Worm (Caenorhabditis elegans) whole organism, L3 larva: ENCODE results near the gene set-31.

Experiments used
- ceh-82 ChIP-seq: fragments of 150-350 bp; optimal IDR thresholded peaks from 2 replicates; lab custom pipeline; 2014; ENCODE audit warnings: missing biosample characterization, missing genetic modification characterization
- elt-2 ChIP-seq: sonication (generic microtip); optimal IDR thresholded peaks from 2 replicates; lab custom pipeline; 2016; ENCODE audit warnings: missing genetic modification reagents, mild to moderate bottlenecking, missing genetic modification characterization, missing compliant biosample characterization
- unc-39 ChIP-seq: sonication (generic microtip); optimal IDR thresholded peaks from 4 replicates; lab custom pipeline; 2017; ENCODE audit warnings: missing biosample characterization, missing genetic modification characterization
- unc-62 ChIP-seq: fragments of 150-350 bp; sonication (generic microtip); optimal IDR thresholded peaks from 4 replicates; lab custom pipeline; 2014; ENCODE audit warnings: missing biosample characterization, missing genetic modification reagents, missing genetic modification characterization
- ztf-11 ChIP-seq: fragments of 150-350 bp; optimal IDR thresholded peaks from 2 replicates; lab custom pipeline; 2014; ENCODE audit warnings: missing biosample characterization, missing genetic modification characterization

DNA sequence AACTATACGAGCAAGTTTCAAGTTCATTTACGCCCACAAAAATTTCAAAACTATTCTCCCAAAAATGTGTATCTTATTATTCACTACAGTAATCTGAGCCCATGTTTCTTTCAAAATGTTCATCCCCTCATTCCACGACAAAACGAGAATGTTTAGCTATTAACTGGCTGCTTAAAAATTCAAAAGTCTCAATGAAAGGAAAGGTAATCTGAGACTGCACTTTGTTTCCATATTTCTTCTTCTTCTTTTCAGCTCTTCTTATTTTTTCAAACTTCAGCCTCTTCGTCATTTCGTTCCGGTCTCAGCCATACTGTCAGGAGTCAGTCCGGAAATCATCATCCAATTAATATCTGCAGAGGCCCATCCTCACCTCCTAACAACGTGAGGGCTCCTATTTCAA lies 44.9 kb upstream of the set-31 start, which contains the start of gene unc-39:
- TF ChIP-seq elt-2 (tag; lab: Kevin White, UChicago) (no peak), unc-39 (tag; lab: Kevin White, UChicago) (no peak), ztf-11 (tag; lab: Kevin White, UChicago) (no peak), ceh-82 (no peak), unc-62 (no peak)
